Worm (Caenorhabditis elegans) whole organism, midembryonic: ENCODE measurements around the gene pitr-6.

Experiments used
- T22C8.4 ChIP-seq: fragments of 200-800 bp; sonication (Bioruptor generic); IDR thresholded peaks from 2 replicates; pipeline ENCODE4 v1.3.6; 2022; ENCODE audit warnings: missing genetic modification characterization, missing compliant biosample characterization
- cog-1 ChIP-seq: sonication (generic microtip); optimal IDR thresholded peaks from 2 replicates; lab custom pipeline; 2016; ENCODE audit warnings: missing genetic modification characterization, missing compliant biosample characterization
- flt-1 ChIP-seq: fragments of 200-800 bp; sonication (Bioruptor generic); IDR thresholded peaks from 2 replicates; pipeline ENCODE4 v1.3.6; 2022; ENCODE audit warnings: missing genetic modification characterization, missing compliant biosample characterization
- klf-2 ChIP-seq: fragments of 200-800 bp; sonication (Bioruptor generic); conservative IDR thresholded peaks from 2 replicates; pipeline ENCODE4 v1.3.6; 2022; ENCODE audit warnings: missing genetic modification reagents, missing genetic modification characterization, missing compliant biosample characterization
- med-1 ChIP-seq: sonication (generic microtip); optimal IDR thresholded peaks from 2 replicates; lab custom pipeline; 2017; ENCODE audit warnings: missing genetic modification characterization, mild to moderate bottlenecking, missing compliant biosample characterization, antibody characterized with exemption, missing genetic modification reagents; ENCODE audit not compliant: insufficient read depth
- ref-1 ChIP-seq: fragments of 200-800 bp; sonication (Bioruptor generic); conservative IDR thresholded peaks from 2 replicates; pipeline ENCODE4 v1.3.6; 2022; ENCODE audit warnings: missing genetic modification reagents, missing genetic modification characterization, missing compliant biosample characterization
- tab-1 ChIP-seq: fragments of 200-800 bp; sonication (Bioruptor generic); IDR thresholded peaks from 2 replicates; pipeline ENCODE4 v1.3.6; 2022; ENCODE audit warnings: missing genetic modification characterization, missing compliant biosample characterization
- ztf-23 ChIP-seq: fragments of 200-800 bp; sonication (Bioruptor generic); IDR thresholded peaks from 2 replicates; pipeline ENCODE4 v1.3.6; 2022; ENCODE audit warnings: missing genetic modification reagents, missing genetic modification characterization, missing compliant biosample characterization
- ztf-29 ChIP-seq: fragments of 200-800 bp; sonication (Bioruptor generic); IDR thresholded peaks from 2 replicates; pipeline ENCODE4 v1.3.6; 2022; ENCODE audit warnings: missing genetic modification reagents, missing genetic modification characterization, missing compliant biosample characterization

pitr-6 gene

ce11 chrII:12471138-12471855, 26.2 kb downstream of the pitr-6 start, which contains the start of the genes F15A4.5 and phat-8:
TSS of gene F15A4.5 (minus strand) at chrII:12471238.
TSS of gene phat-8 (plus strand) at chrII:12471805.
- TF ChIP-seq tab-1 (GFP tag; lab: Robert Waterston, UW) (no peak), klf-2 (GFP tag; lab: Robert Waterston, UW) (no peak), flt-1 (GFP tag; lab: Robert Waterston, UW) (no peak), ztf-29 (GFP tag; lab: Robert Waterston, UW) (no peak), T22C8.4 (no peak), ztf-23 (GFP tag; lab: Robert Waterston, UW) (no peak), cog-1 (tag; lab: Kevin White, UChicago) (no peak), ref-1 (no peak), med-1 (GFP tag; lab: Kevin White, UChicago) (no peak)

- TF ChIP-seq cog-1 (tag; lab: Kevin White, UChicago) (no peak), flt-1 (GFP tag; lab: Robert Waterston, UW) (no peak), med-1 (GFP tag; lab: Kevin White, UChicago) (no peak), T22C8.4 (no peak), ref-1 (no peak), tab-1 (GFP tag; lab: Robert Waterston, UW) (no peak), klf-2 (GFP tag; lab: Robert Waterston, UW) (no peak)
Measured at ce11 chrII:12473406-12473805, 28.3 kb downstream of the pitr-6 start, which contains the start of gene srg-17. TSS of gene srg-17 (plus strand) at chrII:12473706.

ce11 chrII:12480811-12481210, 35.7 kb downstream of the pitr-6 start, which contains the start of gene arrd-9:
TSS of gene arrd-9 (minus strand) at chrII:12480911.
- TF ChIP-seq ztf-23 (GFP tag; lab: Robert Waterston, UW) (no peak), cog-1 (tag; lab: Kevin White, UChicago) (no peak), ztf-29 (GFP tag; lab: Robert Waterston, UW) (no peak), med-1 (GFP tag; lab: Kevin White, UChicago) (no peak), ref-1 (no peak), klf-2 (GFP tag; lab: Robert Waterston, UW) (no peak), T22C8.4 (no peak), tab-1 (GFP tag; lab: Robert Waterston, UW) (no peak), flt-1 (GFP tag; lab: Robert Waterston, UW) (no peak)

- TF ChIP-seq ztf-23 (GFP tag; lab: Robert Waterston, UW) (no peak), tab-1 (GFP tag; lab: Robert Waterston, UW) (no peak), flt-1 (GFP tag; lab: Robert Waterston, UW) (no peak), cog-1 (tag; lab: Kevin White, UChicago) (no peak), ref-1 (no peak), T22C8.4 (no peak), ztf-29 (GFP tag; lab: Robert Waterston, UW) (no peak), klf-2 (GFP tag; lab: Robert Waterston, UW) (no peak), med-1 (GFP tag; lab: Kevin White, UChicago) (no peak)
Measured at ce11 chrII:12481645-12482044, 36.5 kb downstream of the pitr-6 start.

- TF ChIP-seq ref-1: no peak
- no peak for TF ChIP-seq flt-1 (GFP tag; lab: Robert Waterston, UW)
- no peak for TF ChIP-seq med-1 (GFP tag; lab: Kevin White, UChicago)
- TF ChIP-seq ztf-29 (GFP tag; lab: Robert Waterston, UW): no peak
- no peak for TF ChIP-seq cog-1 (tag; lab: Kevin White, UChicago)
- no peak for TF ChIP-seq T22C8.4
- no peak for TF ChIP-seq tab-1 (GFP tag; lab: Robert Waterston, UW)
- no peak for TF ChIP-seq klf-2 (GFP tag; lab: Robert Waterston, UW)
- TF ChIP-seq ztf-23 (GFP tag; lab: Robert Waterston, UW): no peak
Measured at ce11 chrII:12482622-12483021, 37.5 kb downstream of the pitr-6 start, which contains the start of gene fbxb-102. TSS of gene fbxb-102 (plus strand) at chrII:12482922.

ce11 chrII:12485060-12485459, 39.9 kb downstream of the pitr-6 start, which contains the start of gene F15A4.10:
TSS of gene F15A4.10 (minus strand) at chrII:12485160.
- no peak for TF ChIP-seq ztf-29 (GFP tag; lab: Robert Waterston, UW)
- no peak for TF ChIP-seq ztf-23 (GFP tag; lab: Robert Waterston, UW)
- no peak for TF ChIP-seq med-1 (GFP tag; lab: Kevin White, UChicago)
- no peak for TF ChIP-seq cog-1 (tag; lab: Kevin White, UChicago)
- no peak for TF ChIP-seq ref-1
- TF ChIP-seq flt-1 (GFP tag; lab: Robert Waterston, UW): no peak
- TF ChIP-seq tab-1 (GFP tag; lab: Robert Waterston, UW): no peak
- TF ChIP-seq klf-2 (GFP tag; lab: Robert Waterston, UW): no peak
- TF ChIP-seq T22C8.4: no peak

ce11 chrII:12488810-12489209, 43.7 kb downstream of the pitr-6 start:
- TF ChIP-seq ztf-29 (GFP tag; lab: Robert Waterston, UW): no peak
- TF ChIP-seq T22C8.4: no peak
- TF ChIP-seq tab-1 (GFP tag; lab: Robert Waterston, UW): no peak
- no peak for TF ChIP-seq med-1 (GFP tag; lab: Kevin White, UChicago)
- TF ChIP-seq flt-1 (GFP tag; lab: Robert Waterston, UW): no peak
- no peak for TF ChIP-seq ztf-23 (GFP tag; lab: Robert Waterston, UW)
- no peak for TF ChIP-seq ref-1
- no peak for TF ChIP-seq klf-2 (GFP tag; lab: Robert Waterston, UW)
- no peak for TF ChIP-seq cog-1 (tag; lab: Kevin White, UChicago)

ce11 chrII:12489903-12490302, 44.8 kb downstream of the pitr-6 start, which contains the start of gene T21B4.15:
TSS of gene T21B4.15 (plus strand) at chrII:12490203.
- TF ChIP-seq ztf-29 (GFP tag; lab: Robert Waterston, UW): no peak
- no peak for TF ChIP-seq T22C8.4
- no peak for TF ChIP-seq ztf-23 (GFP tag; lab: Robert Waterston, UW)
- TF ChIP-seq med-1 (GFP tag; lab: Kevin White, UChicago): no peak
- no peak for TF ChIP-seq flt-1 (GFP tag; lab: Robert Waterston, UW)
- no peak for TF ChIP-seq klf-2 (GFP tag; lab: Robert Waterston, UW)
- no peak for TF ChIP-seq tab-1 (GFP tag; lab: Robert Waterston, UW)
- TF ChIP-seq ref-1: no peak
- no peak for TF ChIP-seq cog-1 (tag; lab: Kevin White, UChicago)
